Fruit fly (Drosophila melanogaster): Measurements from ENCODE around the gene sina.

DNA sequence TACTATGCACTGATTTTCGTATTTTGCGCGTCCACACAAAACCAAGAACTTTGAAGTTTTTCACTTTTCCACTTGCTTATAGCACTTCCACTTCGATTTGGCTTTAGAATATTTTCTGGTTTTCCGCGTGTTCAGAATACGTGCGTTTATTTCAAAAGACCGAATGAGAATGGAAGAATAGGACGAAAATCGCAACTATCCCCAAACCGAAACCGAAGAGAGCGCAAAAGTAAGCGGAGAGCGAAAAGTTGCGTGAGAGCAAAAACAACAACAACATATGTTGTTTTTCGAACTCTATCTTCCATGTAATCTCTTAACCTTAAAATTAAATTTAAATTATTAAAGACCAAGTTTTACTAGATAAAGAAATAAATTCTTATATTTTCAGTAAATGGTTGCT is 46.0 kb upstream of the sina start, which contains the start of gene CG9674:
- TF ChIP-seq jim (GFP tag; optimal IDR thresholded peaks at IDR 0.05): no peak
- TF ChIP-seq tai (GFP tag; optimal IDR thresholded peaks at IDR 0.05): no peak
- no peak for TF ChIP-seq OdsH (GFP tag; optimal IDR thresholded peaks at IDR 0.05)
- TF ChIP-seq Dfd (GFP tag; optimal IDR thresholded peaks at IDR 0.05): no peak
- TF ChIP-seq CG9705 (GFP tag; optimal IDR thresholded peaks at IDR 0.05): no peak
- TF ChIP-seq brk (GFP tag; optimal IDR thresholded peaks at IDR 0.05): no peak
- no peak for TF ChIP-seq pan (optimal IDR thresholded peaks at IDR 0.05)
